Fruit fly (Drosophila melanogaster): ENCODE measurements around the gene lectin-33A.

The lectin-33A gene

dm6 chr2L:10967257-10968008, 34.4 kb upstream of the lectin-33A start:
- TF ChIP-seq ss (GFP tag; optimal IDR thresholded peaks at IDR 0.05) (peak; percentile 84), Blimp-1 (GFP tag; optimal IDR thresholded peaks at IDR 0.05) (peak; percentile 99), CG10631 (GFP tag; optimal IDR thresholded peaks at IDR 0.05) (no peak), net (GFP tag; optimal IDR thresholded peaks at IDR 0.05) (peak; percentile 48), CG15336 (GFP tag; IDR thresholded peaks at IDR 0.05) (peak; percentile 41), Ets96B (tag; optimal IDR thresholded peaks at IDR 0.05) (peak; percentile 27), Smox (GFP tag; optimal IDR thresholded peaks at IDR 0.05) (peak; percentile 38), dsx (GFP tag; optimal IDR thresholded peaks at IDR 0.05; ENCODE audit: poor library complexity, severe bottlenecking) (no peak), CG3032 (tag; optimal IDR thresholded peaks at IDR 0.05) (peak; percentile 22), Hr39 (GFP tag; optimal IDR thresholded peaks at IDR 0.05) (peak; percentile 15), CG8119 (GFP tag; IDR thresholded peaks at IDR 0.05) (peak; percentile 49; the same call in 1 of the 3 replicates), CG11762 (GFP tag; optimal IDR thresholded peaks at IDR 0.05; ENCODE audit: insufficient read depth) (no peak), CG10669 (GFP tag; optimal IDR thresholded peaks at IDR 0.05) (peak; percentile 43), fd85E (GFP tag; optimal IDR thresholded peaks at IDR 0.05) (no peak), topi (GFP tag; optimal IDR thresholded peaks at IDR 0.05) (peak; percentile 21), CG31627 (GFP tag; optimal IDR thresholded peaks at IDR 0.05) (peak; percentile 31), Met (GFP tag; optimal IDR thresholded peaks at IDR 0.05) (peak; percentile 41), Sox15 (GFP tag; optimal IDR thresholded peaks at IDR 0.05) (no peak), vri (GFP tag; optimal IDR thresholded peaks at IDR 0.05) (peak; percentile 17), esn (GFP tag; optimal IDR thresholded peaks at IDR 0.05) (peak; percentile 24), CG8632 (GFP tag; optimal IDR thresholded peaks at IDR 0.05) (no peak), Hr4 (GFP tag; optimal IDR thresholded peaks at IDR 0.05) (peak; percentile 46), CG7368 (GFP tag; optimal IDR thresholded peaks at IDR 0.05) (no peak), CG6792 (GFP tag; optimal IDR thresholded peaks at IDR 0.05) (peak; percentile 33), eg (GFP tag; IDR thresholded peaks at IDR 0.05) (peak; percentile 63; the same call in 2 of the 3 replicates), OdsH (GFP tag; optimal IDR thresholded peaks at IDR 0.05) (peak; percentile 3), CG11902 (GFP tag; optimal IDR thresholded peaks at IDR 0.05) (no peak), CG8319 (GFP tag; optimal IDR thresholded peaks at IDR 0.05) (no peak), pdm3 (GFP tag; optimal IDR thresholded peaks at IDR 0.05) (peak; percentile 2), lz (GFP tag; optimal IDR thresholded peaks at IDR 0.05) (no peak), dac (GFP tag; optimal IDR thresholded peaks at IDR 0.05) (no peak), acj6 (GFP tag; optimal IDR thresholded peaks at IDR 0.05) (no peak), Hr38 (GFP tag; optimal IDR thresholded peaks at IDR 0.05) (no peak), achi (GFP tag; optimal IDR thresholded peaks at IDR 0.05) (no peak), Eip75B (GFP tag; optimal IDR thresholded peaks at IDR 0.05) (peak; percentile 24), svp (GFP tag) (peak; percentile 93), CG32006 (GFP tag; optimal IDR thresholded peaks at IDR 0.05) (peak; percentile 54), CG34406 (GFP tag; optimal IDR thresholded peaks at IDR 0.05) (peak; percentile 20), CG11294 (GFP tag; IDR thresholded peaks at IDR 0.05) (no peak; the same call in 1 of the 2 replicates), CG6163 (GFP tag; IDR thresholded peaks at IDR 0.05) (peak; percentile 26; the same call in 1 of the 3 replicates), CG4318 (GFP tag; optimal IDR thresholded peaks at IDR 0.05) (no peak), CG9139 (GFP tag; optimal IDR thresholded peaks at IDR 0.05) (peak; percentile 52), CG1621 (tag; optimal IDR thresholded peaks at IDR 0.05) (peak; percentile 50), CG6276 (GFP tag; optimal IDR thresholded peaks at IDR 0.05) (no peak), fd59A (GFP tag; optimal IDR thresholded peaks at IDR 0.05) (no peak), CG3919 (GFP tag; optimal IDR thresholded peaks at IDR 0.05) (peak; percentile 1), Sox14 (GFP tag; optimal IDR thresholded peaks at IDR 0.05) (peak; percentile 36), Eip78C (GFP tag) (peak; percentile 77), spab (GFP tag; optimal IDR thresholded peaks at IDR 0.05) (peak; percentile 73), CG16779 (tag; optimal IDR thresholded peaks at IDR 0.05) (peak; percentile 66), Ets21C (GFP tag; optimal IDR thresholded peaks at IDR 0.05) (no peak)
